Worm (Caenorhabditis elegans) whole organism, L4/young adult: ENCODE results near the gene xol-1.

ENCODE experiments used
- W03F9.2 ChIP-seq: fragments of 150-350 bp; optimal IDR thresholded peaks from 2 replicates; lab custom pipeline; 2014; ENCODE audit warnings: missing biosample characterization, missing genetic modification characterization
- him-1 ChIP-seq: sonication (generic microtip); optimal IDR thresholded peaks from 2 replicates; lab custom pipeline; 2016; ENCODE audit warnings: missing genotype, missing genetic modification reagents, missing genetic modification characterization, missing compliant biosample characterization

- TF ChIP-seq him-1 (tag; lab: Kevin White, UChicago) (no peak), W03F9.2 (tag; lab: Kevin White, UChicago) (no peak)
Observed at ce11 chrX:7998942-7999341, 42.2 kb upstream of the xol-1 start.
